Worm (Caenorhabditis elegans): Measurements from ENCODE around the gene stip-1.

- TF ChIP-seq ama-1 (optimal IDR thresholded peaks at IDR 0.05), result no peak
- TF ChIP-seq ztf-11 (tag; optimal IDR thresholded peaks at IDR 0.05), result no peak
- TF ChIP-seq snpc-4 (tag; optimal IDR thresholded peaks at IDR 0.05), result no peak
Measured at ce11 chrII:10373016-10373415, 23.2 kb upstream of the stip-1 start.

Data from whole organism, L2 larva.